Worm (Caenorhabditis elegans): ENCODE measurements around the gene F08D12.12.

The F08D12.12 gene

ce11 chrII:2752536-2752935, 34.3 kb downstream of the F08D12.12 start, which contains the start of gene F29A7.6 (continued):
- no peak for TF ChIP-seq ceh-40 (GFP tag; IDR thresholded peaks at IDR 0.05)
- TF ChIP-seq die-1 (tag; optimal IDR thresholded peaks at IDR 0.05), result no peak
- TF ChIP-seq C17E4.6 (GFP tag; IDR thresholded peaks at IDR 0.05), result no peak
- TF ChIP-seq nhr-80 (tag; optimal IDR thresholded peaks at IDR 0.05), result no peak
- no peak for TF ChIP-seq mxl-1 (tag; optimal IDR thresholded peaks at IDR 0.05)
- TF ChIP-seq madf-6 (GFP tag; IDR thresholded peaks at IDR 0.05), result peak; percentile 62
- no peak for TF ChIP-seq let-526 (GFP tag; IDR thresholded peaks at IDR 0.05)
- TF ChIP-seq tlf-1 (GFP tag; optimal IDR thresholded peaks at IDR 0.05), result no peak
- TF ChIP-seq unc-130 (GFP tag; optimal IDR thresholded peaks at IDR 0.05), result peak; percentile 35
- TF ChIP-seq rec-8 (tag; optimal IDR thresholded peaks at IDR 0.05), result no peak
- peak; percentile 69; the same call in 1 of the 2 replicates for TF ChIP-seq ztf-28 (GFP tag; IDR thresholded peaks at IDR 0.05)
- TF ChIP-seq madf-3 (GFP tag; IDR thresholded peaks at IDR 0.05), result no peak
- peak; percentile 54 for TF ChIP-seq ceh-27 (GFP tag; optimal IDR thresholded peaks at IDR 0.05)
- no peak for TF ChIP-seq ztf-25 (GFP tag; IDR thresholded peaks at IDR 0.05)
- TF ChIP-seq lag-1 (GFP tag; IDR thresholded peaks at IDR 0.05), result no peak
- TF ChIP-seq egl-18 (GFP tag; IDR thresholded peaks at IDR 0.05), result no peak
- TF ChIP-seq mcd-1 (GFP tag; IDR thresholded peaks at IDR 0.05), result peak; percentile 96
- TF ChIP-seq F39B2.1 (GFP tag; IDR thresholded peaks at IDR 0.05), result no peak
- no peak for TF ChIP-seq efl-1 (GFP tag; optimal IDR thresholded peaks at IDR 0.05)
- TF ChIP-seq ama-1 (optimal IDR thresholded peaks at IDR 0.05), result no peak
- no peak for TF ChIP-seq ama-1 (GFP tag; optimal IDR thresholded peaks at IDR 0.05)
- TF ChIP-seq sptf-2 (GFP tag; optimal IDR thresholded peaks at IDR 0.05), result no peak
- no peak for TF ChIP-seq Y56A3A.18 (GFP tag; IDR thresholded peaks at IDR 0.05)
- TF ChIP-seq nhr-179 (tag; optimal IDR thresholded peaks at IDR 0.05), result no peak
- no peak for TF ChIP-seq F52B5.7 (tag; optimal IDR thresholded peaks at IDR 0.05)
- no peak for TF ChIP-seq xnd-1 (tag; optimal IDR thresholded peaks at IDR 0.05)
- TF ChIP-seq hrde-1 (tag; optimal IDR thresholded peaks at IDR 0.05; ENCODE audit: borderline replicate concordance), result no peak
- TF ChIP-seq F33H1.4 (GFP tag; IDR thresholded peaks at IDR 0.05), result peak; percentile 36; the same call in 1 of the 2 replicates
- TF ChIP-seq hmg-1.2 (GFP tag; IDR thresholded peaks at IDR 0.05), result no peak
- TF ChIP-seq ets-4 (GFP tag; optimal IDR thresholded peaks at IDR 0.05), result no peak
- TF ChIP-seq attf-5 (GFP tag; optimal IDR thresholded peaks at IDR 0.05), result peak; percentile 66
- TF ChIP-seq C06A6.2 (GFP tag; conservative IDR thresholded peaks at IDR 0.05), result no peak
- TF ChIP-seq sea-2 (GFP tag; IDR thresholded peaks at IDR 0.05), result no peak
- peak; percentile 21 for TF ChIP-seq tbp1 (GFP tag; optimal IDR thresholded peaks at IDR 0.05)
- TF ChIP-seq rpc-1 (optimal IDR thresholded peaks at IDR 0.05), result no peak
- TF ChIP-seq rpc-1 (tag; optimal IDR thresholded peaks at IDR 0.05), result no peak
- TF ChIP-seq dpl-1 (GFP tag; optimal IDR thresholded peaks at IDR 0.05), result no peak
- no peak for TF ChIP-seq ceh-58 (GFP tag; IDR thresholded peaks at IDR 0.05)
- peak; percentile 23 for TF ChIP-seq madf-8 (GFP tag; conservative IDR thresholded peaks at IDR 0.05)
- no peak for TF ChIP-seq bed-1 (GFP tag; IDR thresholded peaks at IDR 0.05)
- TF ChIP-seq Y79H2A.3 (GFP tag; conservative IDR thresholded peaks at IDR 0.05), result no peak
- no peak for TF ChIP-seq zim-3 (tag; optimal IDR thresholded peaks at IDR 0.05)
- TF ChIP-seq ztf-3 (GFP tag; optimal IDR thresholded peaks at IDR 0.05), result no peak
- TF ChIP-seq Y53F4B.3 (GFP tag; IDR thresholded peaks at IDR 0.05), result no peak
- no peak for TF ChIP-seq mes-4 (tag; optimal IDR thresholded peaks at IDR 0.05)
- TF ChIP-seq B0019.2 (GFP tag; conservative IDR thresholded peaks at IDR 0.05), result no peak
- no peak for TF ChIP-seq aptf-3 (GFP tag; IDR thresholded peaks at IDR 0.05)
- TF ChIP-seq F57A8.1 (GFP tag; optimal IDR thresholded peaks at IDR 0.05), result no peak
- TF ChIP-seq ztf-26 (tag; optimal IDR thresholded peaks at IDR 0.05), result no peak
- TF ChIP-seq dox-1 (GFP tag; IDR thresholded peaks at IDR 0.05), result peak; percentile 63; the same call in 1 of the 2 replicates
- TF ChIP-seq B0336.3 (GFP tag; IDR thresholded peaks at IDR 0.05), result no peak
- no peak for TF ChIP-seq lir-1 (GFP tag; conservative IDR thresholded peaks at IDR 0.05)

Data from whole organism, young adult.